Worm (Caenorhabditis elegans): Measurements from ENCODE around the gene str-71.
A peak's percentile ranks its signal among the peaks of the same experiment; 100 is the strongest.

Gene str-71

ce11 chrV:15429125-15429524 lies 29.9 kb downstream of the str-71 start:
- peak; percentile 69; the same call in 1 of the 2 replicates for TF ChIP-seq nhr-41 (GFP tag; IDR thresholded peaks at IDR 0.05)
- peak; percentile 74; the same call in 1 of the 2 replicates for TF ChIP-seq F26F4.8 (GFP tag; conservative IDR thresholded peaks at IDR 0.05)
- TF ChIP-seq Y105C5A.15 (GFP tag; IDR thresholded peaks at IDR 0.05): peak; percentile 40; the same call in 1 of the 2 replicates

ce11 chrV:15426944-15427343 lies 32.0 kb downstream of the str-71 start, which contains the start of gene fbxa-209:
fbxa-209 (minus strand) TSS chrV:15427044.
- no peak for TF ChIP-seq daf-16 (GFP tag; optimal IDR thresholded peaks at IDR 0.05)
- peak; percentile 23 for TF ChIP-seq daf-16 (tag; optimal IDR thresholded peaks at IDR 0.05)
- peak; percentile 31 for TF ChIP-seq T20F7.1 (GFP tag; optimal IDR thresholded peaks at IDR 0.05)
- TF ChIP-seq dve-1 (tag; optimal IDR thresholded peaks at IDR 0.05; ENCODE audit: insufficient read depth): peak; percentile 41
- TF ChIP-seq mdl-1 (tag; optimal IDR thresholded peaks at IDR 0.05): no peak

- no peak for TF ChIP-seq php-3 (GFP tag; IDR thresholded peaks at IDR 0.05)
- no peak for TF ChIP-seq lsy-2 (tag; optimal IDR thresholded peaks at IDR 0.05)
- no peak for TF ChIP-seq daf-16 (GFP tag; optimal IDR thresholded peaks at IDR 0.05)
- peak; percentile 30 for TF ChIP-seq daf-16 (tag; optimal IDR thresholded peaks at IDR 0.05)
- TF ChIP-seq lir-3 (tag; optimal IDR thresholded peaks at IDR 0.05): no peak
- TF ChIP-seq pqm-1 (tag; optimal IDR thresholded peaks at IDR 0.05): peak; percentile 65
- TF ChIP-seq arid-1 (GFP tag; conservative IDR thresholded peaks at IDR 0.05): no peak
- TF ChIP-seq ztf-11 (tag; optimal IDR thresholded peaks at IDR 0.05): no peak
- TF ChIP-seq dpl-1 (GFP tag; optimal IDR thresholded peaks at IDR 0.05): no peak
- TF ChIP-seq nhr-28 (tag; optimal IDR thresholded peaks at IDR 0.05): peak; percentile 6
- no peak for TF ChIP-seq mxl-2 (GFP tag; conservative IDR thresholded peaks at IDR 0.05)
- no peak for TF ChIP-seq ctbp-1 (GFP tag; IDR thresholded peaks at IDR 0.05)
- peak; percentile 32 for TF ChIP-seq dve-1 (tag; optimal IDR thresholded peaks at IDR 0.05; ENCODE audit: insufficient read depth)
Observed at ce11 chrV:15425368-15426091, 33.5 kb downstream of the str-71 start, which contains the start of gene Y36E3A.2. Y36E3A.2 (plus strand) TSS chrV:15426041.

- TF ChIP-seq duxl-1 (tag; optimal IDR thresholded peaks at IDR 0.05; ENCODE audit: poor library complexity) (no peak), unc-62 (GFP tag; optimal IDR thresholded peaks at IDR 0.05 in 1 of 2) (peak in 1 of 2 experiments; percentile 96), unc-62 (tag; optimal IDR thresholded peaks at IDR 0.05) (no peak)
Observed at ce11 chrV:15423601-15424000, 35.4 kb downstream of the str-71 start, which contains the start of gene fbxa-104. fbxa-104 (minus strand) TSS chrV:15423683.

ce11 chrV:15417822-15418221 lies 41.2 kb downstream of the str-71 start, which contains the start of gene T06E6.10:
T06E6.10 (plus strand) TSS chrV:15418122.
- TF ChIP-seq duxl-1 (tag; optimal IDR thresholded peaks at IDR 0.05; ENCODE audit: poor library complexity) (no peak), gei-8 (GFP tag; optimal IDR thresholded peaks at IDR 0.05) (no peak), ZK546.5 (tag; optimal IDR thresholded peaks at IDR 0.05) (no peak), zfp-3 (GFP tag; conservative IDR thresholded peaks at IDR 0.05) (no peak), ama-1 (optimal IDR thresholded peaks at IDR 0.05) (no peak), zag-1 (tag; optimal IDR thresholded peaks at IDR 0.05) (no peak), madf-9 (GFP tag; conservative IDR thresholded peaks at IDR 0.05) (no peak), nhr-42 (GFP tag; IDR thresholded peaks at IDR 0.05) (no peak)

ce11 chrV:15415951-15416350 lies 43.0 kb downstream of the str-71 start, which contains the start of gene srh-265:
srh-265 (plus strand) TSS chrV:15416251.
- TF ChIP-seq daf-8 (GFP tag; IDR thresholded peaks at IDR 0.05) (no peak), nhr-25 (tag; optimal IDR thresholded peaks at IDR 0.05; ENCODE audit: borderline replicate concordance, insufficient read depth) (no peak), daf-19 (GFP tag; conservative IDR thresholded peaks at IDR 0.05) (no peak), nhr-111 (GFP tag; optimal IDR thresholded peaks at IDR 0.05) (no peak), duxl-1 (tag; optimal IDR thresholded peaks at IDR 0.05; ENCODE audit: poor library complexity) (no peak), ZK337.2 (GFP tag; IDR thresholded peaks at IDR 0.05) (no peak), pha-4 (GFP tag; IDR thresholded peaks at IDR 0.05) (no peak), pha-4 (tag; optimal IDR thresholded peaks at IDR 0.05) (no peak), ceh-44 (GFP tag; IDR thresholded peaks at IDR 0.05) (no peak), ztf-11 (tag; optimal IDR thresholded peaks at IDR 0.05) (no peak), nhr-76 (tag; optimal IDR thresholded peaks at IDR 0.05) (no peak), vab-7 (GFP tag; IDR thresholded peaks at IDR 0.05) (no peak), fkh-10 (GFP tag; optimal IDR thresholded peaks at IDR 0.05) (no peak), egl-43 (GFP tag; IDR thresholded peaks at IDR 0.05) (no peak), Y75B8A.6 (GFP tag; IDR thresholded peaks at IDR 0.05) (no peak), ceh-62 (tag; optimal IDR thresholded peaks at IDR 0.05) (no peak)
